ENCODE assay signal across 1 fruit fly cellular context in the genomic region with DNA sequence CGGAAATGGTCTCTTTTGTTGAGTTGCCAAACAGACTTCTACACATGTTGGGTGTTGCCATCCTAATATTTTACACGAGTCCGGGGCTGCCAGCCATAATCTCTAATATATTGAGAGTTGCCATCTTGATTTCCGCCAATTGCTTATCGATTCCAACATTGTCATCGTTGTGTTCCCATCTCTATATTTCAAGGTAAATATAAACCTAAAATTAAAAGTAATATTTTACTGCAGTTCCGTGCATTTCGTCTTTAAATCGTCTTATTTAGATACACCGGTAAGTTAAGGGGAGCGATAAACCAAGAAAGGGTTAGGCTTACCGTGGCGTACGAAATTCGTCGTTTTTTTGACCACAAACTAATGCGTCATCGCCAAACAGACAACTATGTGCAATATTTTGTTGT.
TF ChIP-seq lines count a peak whose summit lies in the region.

A gene (plus strand): TSS at position 138 of the 404 bp plus-strand sequence.

TF ChIP-seq in whole organism, embryonic, 481 proteins besides CTCF, POLR2A, EP300 and RAD21 (continued from another document and continues in another):
- no peak for TF ChIP-seq CG8388 (GFP tag; optimal IDR thresholded peaks at IDR 0.05; lab: Kevin White, UChicago)
- no peak for TF ChIP-seq Optix (GFP tag; IDR thresholded peaks at IDR 0.05; lab: Robert Waterston, UW)
- TF ChIP-seq Xbp1 (GFP tag; optimal IDR thresholded peaks at IDR 0.05; lab: Kevin White, UChicago) = peak; percentile 11
- peak; percentile 68 for TF ChIP-seq CG14710 (tag; optimal IDR thresholded peaks at IDR 0.05; lab: Kevin White, UChicago)
- peak; percentile 87 for TF ChIP-seq Dref (GFP tag; IDR thresholded peaks at IDR 0.05; lab: Robert Waterston, UW)
- no peak for TF ChIP-seq corto (GFP tag; optimal IDR thresholded peaks at IDR 0.05; lab: Kevin White, UChicago)
- peak; percentile 25 for TF ChIP-seq chn (GFP tag; optimal IDR thresholded peaks at IDR 0.05; lab: Kevin White, UChicago)
- TF ChIP-seq ato (GFP tag; IDR thresholded peaks at IDR 0.05; lab: Robert Waterston, UW; ENCODE audit: partially characterized antibody) = peak; percentile 5; the same call in 1 of the 2 replicates
- TF ChIP-seq lmd (GFP tag; IDR thresholded peaks at IDR 0.05; lab: Robert Waterston, UW) = no peak
- TF ChIP-seq Camta (GFP tag; optimal IDR thresholded peaks at IDR 0.05; lab: Kevin White, UChicago) = peak; percentile 19
- TF ChIP-seq crp (GFP tag; optimal IDR thresholded peaks at IDR 0.05; lab: Kevin White, UChicago) = no peak
- peak; percentile 95 for TF ChIP-seq ftz-f1 (GFP tag; optimal IDR thresholded peaks at IDR 0.05; lab: Kevin White, UChicago)
- TF ChIP-seq Ets65A (GFP tag; lab: Kevin White, UChicago) = peak; percentile 95
- TF ChIP-seq Aef1 (GFP tag; IDR thresholded peaks at IDR 0.05; lab: Robert Waterston, UW) = no peak
- no peak for TF ChIP-seq pan (optimal IDR thresholded peaks at IDR 0.05; lab: Kevin White, UChicago)
- TF ChIP-seq pan (GFP tag; optimal IDR thresholded peaks at IDR 0.05 in 1 of 2, IDR thresholded peaks at IDR 0.05 in 1 of 2) = no peak
- no peak for TF ChIP-seq psq (GFP tag; optimal IDR thresholded peaks at IDR 0.05; lab: Kevin White, UChicago)
- no peak for TF ChIP-seq CG31224 (GFP tag; IDR thresholded peaks at IDR 0.05; lab: Robert Waterston, UW)
- TF ChIP-seq HLHmδ (GFP tag; optimal IDR thresholded peaks at IDR 0.05; lab: Kevin White, UChicago) = no peak
- TF ChIP-seq CG1024 (GFP tag; IDR thresholded peaks at IDR 0.05; lab: Robert Waterston, UW) = no peak
- no peak for TF ChIP-seq CG6791 (GFP tag; IDR thresholded peaks at IDR 0.05; lab: Robert Waterston, UW; ENCODE audit: partially characterized antibody)
- TF ChIP-seq Chrac-16 (GFP tag; optimal IDR thresholded peaks at IDR 0.05; lab: Kevin White, UChicago) = no peak
- no peak for TF ChIP-seq Hand (GFP tag; optimal IDR thresholded peaks at IDR 0.05; lab: Kevin White, UChicago)
- no peak for TF ChIP-seq Awh (GFP tag; IDR thresholded peaks at IDR 0.05; lab: Robert Waterston, UW)
- TF ChIP-seq CG4617 (GFP tag; optimal IDR thresholded peaks at IDR 0.05; lab: Kevin White, UChicago; ENCODE audit: borderline replicate concordance) = peak; percentile 91
- TF ChIP-seq D (optimal IDR thresholded peaks at IDR 0.05; lab: Kevin White, UChicago) = no peak
- no peak for TF ChIP-seq D (GFP tag; optimal IDR thresholded peaks at IDR 0.05; lab: Kevin White, UChicago)
- TF ChIP-seq MTF-1 (GFP tag; optimal IDR thresholded peaks at IDR 0.05; lab: Kevin White, UChicago; ENCODE audit: borderline replicate concordance) = no peak
- TF ChIP-seq CG2875 (GFP tag; optimal IDR thresholded peaks at IDR 0.05; lab: Kevin White, UChicago) = no peak
- peak; percentile 31 for TF ChIP-seq bcd (GFP tag; optimal IDR thresholded peaks at IDR 0.05; lab: Kevin White, UChicago)
- TF ChIP-seq stwl (tag; optimal IDR thresholded peaks at IDR 0.05; lab: Kevin White, UChicago) = peak; percentile 72
- TF ChIP-seq ap (GFP tag; IDR thresholded peaks at IDR 0.05; lab: Robert Waterston, UW) = no peak
- no peak for TF ChIP-seq rib (GFP tag; IDR thresholded peaks at IDR 0.05; lab: Robert Waterston, UW)
- no peak for TF ChIP-seq Lim3 (GFP tag; IDR thresholded peaks at IDR 0.05; lab: Robert Waterston, UW)
- TF ChIP-seq cad (GFP tag; optimal IDR thresholded peaks at IDR 0.05; lab: Kevin White, UChicago) = no peak
- TF ChIP-seq CG7928 (GFP tag; optimal IDR thresholded peaks at IDR 0.05; lab: Kevin White, UChicago) = no peak
- no peak for TF ChIP-seq z (GFP tag; IDR thresholded peaks at IDR 0.05; lab: Robert Waterston, UW)
- peak; percentile 20 for TF ChIP-seq CG12391 (tag; optimal IDR thresholded peaks at IDR 0.05; lab: Kevin White, UChicago)
- peak; percentile 53; the same call in 2 of the 3 replicates for TF ChIP-seq knrl (GFP tag; IDR thresholded peaks at IDR 0.05; lab: Robert Waterston, UW; ENCODE audit: partially characterized antibody)
- TF ChIP-seq CG1832 (GFP tag; optimal IDR thresholded peaks at IDR 0.05; lab: Kevin White, UChicago) = no peak
- no peak for TF ChIP-seq Spps (tag; optimal IDR thresholded peaks at IDR 0.05; lab: Kevin White, UChicago)
- TF ChIP-seq Dbx (GFP tag; IDR thresholded peaks at IDR 0.05; lab: Robert Waterston, UW) = peak; percentile 39; the same call in 1 of the 3 replicates
- TF ChIP-seq CG11085 (GFP tag; IDR thresholded peaks at IDR 0.05; lab: Robert Waterston, UW) = no peak
- TF ChIP-seq CG8924 (tag; optimal IDR thresholded peaks at IDR 0.05; lab: Kevin White, UChicago) = peak; percentile 2
- no peak for TF ChIP-seq Sox102F (GFP tag; optimal IDR thresholded peaks at IDR 0.05; lab: Kevin White, UChicago)
- no peak for TF ChIP-seq CG9727 (GFP tag; optimal IDR thresholded peaks at IDR 0.05; lab: Kevin White, UChicago)
- TF ChIP-seq jigr1 (GFP tag; IDR thresholded peaks at IDR 0.05; lab: Robert Waterston, UW) = no peak
- no peak for TF ChIP-seq CG17328 (GFP tag; IDR thresholded peaks at IDR 0.05; lab: Robert Waterston, UW)
- no peak for TF ChIP-seq Blimp-1 (GFP tag; optimal IDR thresholded peaks at IDR 0.05; lab: Kevin White, UChicago)
- peak; percentile 4 for TF ChIP-seq CG12744 (GFP tag; optimal IDR thresholded peaks at IDR 0.05; lab: Kevin White, UChicago)
- no peak for TF ChIP-seq CG15269 (tag; optimal IDR thresholded peaks at IDR 0.05; lab: Kevin White, UChicago)
- TF ChIP-seq esg (GFP tag; conservative IDR thresholded peaks at IDR 0.05; lab: Robert Waterston, UW) = no peak
- no peak for TF ChIP-seq D19A (tag; optimal IDR thresholded peaks at IDR 0.05; lab: Kevin White, UChicago)
- TF ChIP-seq chinmo (GFP tag; IDR thresholded peaks at IDR 0.05; lab: Robert Waterston, UW; ENCODE audit: partially characterized antibody) = 0 out of 4 replicates have a peak, but pooled peaks have one; percentile 57
- TF ChIP-seq mirr (GFP tag; optimal IDR thresholded peaks at IDR 0.05; lab: Kevin White, UChicago) = peak; percentile 22
- TF ChIP-seq kay (GFP tag; optimal IDR thresholded peaks at IDR 0.05; lab: Kevin White, UChicago) = peak; percentile 70
- TF ChIP-seq zfh1 (GFP tag; IDR thresholded peaks at IDR 0.05; lab: Robert Waterston, UW) = no peak
- peak; percentile 66 for TF ChIP-seq Dp (GFP tag; optimal IDR thresholded peaks at IDR 0.05; lab: Kevin White, UChicago)
- TF ChIP-seq pb (GFP tag; optimal IDR thresholded peaks at IDR 0.05; lab: Kevin White, UChicago) = no peak
- TF ChIP-seq CG33557 (GFP tag; optimal IDR thresholded peaks at IDR 0.05; lab: Kevin White, UChicago) = no peak
- no peak for TF ChIP-seq CG11695 (GFP tag; IDR thresholded peaks at IDR 0.05; lab: Robert Waterston, UW)
- TF ChIP-seq CG13894 (tag; optimal IDR thresholded peaks at IDR 0.05; lab: Kevin White, UChicago) = no peak
- TF ChIP-seq CG8765 (GFP tag; IDR thresholded peaks at IDR 0.05; lab: Robert Waterston, UW) = no peak
- no peak for TF ChIP-seq ara (GFP tag; IDR thresholded peaks at IDR 0.05; lab: Robert Waterston, UW)
- no peak for TF ChIP-seq CG1792 (GFP tag; optimal IDR thresholded peaks at IDR 0.05; lab: Kevin White, UChicago)
- TF ChIP-seq CG9215 (GFP tag; IDR thresholded peaks at IDR 0.05; lab: Robert Waterston, UW) = no peak
- TF ChIP-seq CG6654 (GFP tag; optimal IDR thresholded peaks at IDR 0.05; lab: Kevin White, UChicago) = no peak
- TF ChIP-seq sna (GFP tag; IDR thresholded peaks at IDR 0.05; lab: Robert Waterston, UW; ENCODE audit: partially characterized antibody) = peak; percentile 28; the same call in 1 of the 2 replicates
- no peak for TF ChIP-seq sim (GFP tag; IDR thresholded peaks at IDR 0.05; lab: Robert Waterston, UW)
- TF ChIP-seq zf30C (GFP tag; optimal IDR thresholded peaks at IDR 0.05; lab: Kevin White, UChicago) = no peak
- TF ChIP-seq CG14441 (GFP tag; IDR thresholded peaks at IDR 0.05; lab: Robert Waterston, UW) = 0 out of 2 replicates have a peak, but pooled peaks have one; percentile 15
- no peak for TF ChIP-seq CG15011 (GFP tag; optimal IDR thresholded peaks at IDR 0.05; lab: Kevin White, UChicago)
- TF ChIP-seq dati (GFP tag; IDR thresholded peaks at IDR 0.05; lab: Robert Waterston, UW) = no peak
- no peak for TF ChIP-seq gsb-n (tag; optimal IDR thresholded peaks at IDR 0.05; lab: Kevin White, UChicago)
- no peak for TF ChIP-seq Fer2 (tag; optimal IDR thresholded peaks at IDR 0.05; lab: Kevin White, UChicago)
- peak; percentile 81 for TF ChIP-seq Hmr (GFP tag; optimal IDR thresholded peaks at IDR 0.05; lab: Kevin White, UChicago)
- TF ChIP-seq az2 (GFP tag; optimal IDR thresholded peaks at IDR 0.05; lab: Kevin White, UChicago) = no peak
- no peak for TF ChIP-seq sisA (GFP tag; IDR thresholded peaks at IDR 0.05; lab: Robert Waterston, UW)
- peak; percentile 83 for TF ChIP-seq CG2116 (GFP tag; optimal IDR thresholded peaks at IDR 0.05; lab: Kevin White, UChicago)
- no peak for TF ChIP-seq tap (tag; optimal IDR thresholded peaks at IDR 0.05; lab: Kevin White, UChicago)
- peak; percentile 70 for TF ChIP-seq sens (GFP tag; lab: Kevin White, UChicago)
- no peak for TF ChIP-seq kni (GFP tag; optimal IDR thresholded peaks at IDR 0.05; lab: Kevin White, UChicago)
- no peak for TF ChIP-seq CG5953 (GFP tag; IDR thresholded peaks at IDR 0.05; lab: Robert Waterston, UW)
- TF ChIP-seq cato (GFP tag; optimal IDR thresholded peaks at IDR 0.05; lab: Kevin White, UChicago; ENCODE audit: borderline replicate concordance) = no peak
- TF ChIP-seq MESR4 (GFP tag; optimal IDR thresholded peaks at IDR 0.05; lab: Kevin White, UChicago) = peak; percentile 88
- peak; percentile 41 for TF ChIP-seq CoRest (tag; optimal IDR thresholded peaks at IDR 0.05; lab: Kevin White, UChicago)
- TF ChIP-seq CG43689 (GFP tag; IDR thresholded peaks at IDR 0.05; lab: Robert Waterston, UW) = no peak
- no peak; the same call in 1 of the 2 replicates for TF ChIP-seq vvl (GFP tag; IDR thresholded peaks at IDR 0.05; lab: Robert Waterston, UW)
- TF ChIP-seq pum (GFP tag; optimal IDR thresholded peaks at IDR 0.05; lab: Kevin White, UChicago) = peak; percentile 9
- peak; percentile 24 for TF ChIP-seq CG2202 (tag; optimal IDR thresholded peaks at IDR 0.05; lab: Kevin White, UChicago)
- peak; percentile 36 for TF ChIP-seq nmo (GFP tag; optimal IDR thresholded peaks at IDR 0.05; lab: Kevin White, UChicago)
- no peak for TF ChIP-seq CG4820 (GFP tag; optimal IDR thresholded peaks at IDR 0.05; lab: Kevin White, UChicago)
- no peak for TF ChIP-seq klu (GFP tag; IDR thresholded peaks at IDR 0.05; lab: Robert Waterston, UW)
- peak; percentile 60 for TF ChIP-seq CG13624 (GFP tag; optimal IDR thresholded peaks at IDR 0.05; lab: Kevin White, UChicago)
- no peak for TF ChIP-seq trh (GFP tag; optimal IDR thresholded peaks at IDR 0.05; lab: Kevin White, UChicago)
- TF ChIP-seq toy (GFP tag; IDR thresholded peaks at IDR 0.05; lab: Robert Waterston, UW) = no peak
- TF ChIP-seq CG18476 (GFP tag; optimal IDR thresholded peaks at IDR 0.05; lab: Kevin White, UChicago) = peak; percentile 5
- TF ChIP-seq bbx (GFP tag; IDR thresholded peaks at IDR 0.05; lab: Robert Waterston, UW; ENCODE audit: partially characterized antibody) = peak; percentile 52
- TF ChIP-seq CG12659 (GFP tag; optimal IDR thresholded peaks at IDR 0.05; lab: Kevin White, UChicago) = peak; percentile 81
- TF ChIP-seq fru (optimal IDR thresholded peaks at IDR 0.05; lab: Kevin White, UChicago) = no peak
- no peak for TF ChIP-seq h (optimal IDR thresholded peaks at IDR 0.05; lab: Kevin White, UChicago)
- TF ChIP-seq dmrt11E (tag; optimal IDR thresholded peaks at IDR 0.05; lab: Kevin White, UChicago) = no peak
- no peak for TF ChIP-seq CG1602 (GFP tag; optimal IDR thresholded peaks at IDR 0.05; lab: Kevin White, UChicago)
- peak; percentile 42 for TF ChIP-seq PHDP (tag; optimal IDR thresholded peaks at IDR 0.05; lab: Kevin White, UChicago)
- TF ChIP-seq CG8290 (GFP tag; optimal IDR thresholded peaks at IDR 0.05; lab: Kevin White, UChicago) = no peak
- TF ChIP-seq CG8290 (tag; optimal IDR thresholded peaks at IDR 0.05; lab: Kevin White, UChicago) = peak in 1 of 2 experiments; percentile 72
- no peak for TF ChIP-seq CG18599 (GFP tag; optimal IDR thresholded peaks at IDR 0.05; lab: Kevin White, UChicago)
- TF ChIP-seq CG18764 (GFP tag; optimal IDR thresholded peaks at IDR 0.05; lab: Kevin White, UChicago) = no peak
- TF ChIP-seq Myb (GFP tag; optimal IDR thresholded peaks at IDR 0.05; lab: Kevin White, UChicago) = peak; percentile 99
- peak; percentile 61 for TF ChIP-seq E2f2 (GFP tag; IDR thresholded peaks at IDR 0.05; lab: Robert Waterston, UW)
- no peak for TF ChIP-seq sima (GFP tag; optimal IDR thresholded peaks at IDR 0.05; lab: Kevin White, UChicago)
- TF ChIP-seq exex (tag; optimal IDR thresholded peaks at IDR 0.05; lab: Kevin White, UChicago) = no peak
- TF ChIP-seq C15 (GFP tag; IDR thresholded peaks at IDR 0.05; lab: Robert Waterston, UW) = no peak
- TF ChIP-seq eve (GFP tag; optimal IDR thresholded peaks at IDR 0.05; lab: Kevin White, UChicago) = no peak
- TF ChIP-seq p53 (GFP tag; optimal IDR thresholded peaks at IDR 0.05; lab: Kevin White, UChicago) = peak; percentile 25
- TF ChIP-seq Ssrp (tag; optimal IDR thresholded peaks at IDR 0.05; lab: Kevin White, UChicago) = no peak
- TF ChIP-seq Ravus (GFP tag; IDR thresholded peaks at IDR 0.05; lab: Robert Waterston, UW) = no peak
- TF ChIP-seq fd102C (GFP tag; optimal IDR thresholded peaks at IDR 0.05; lab: Kevin White, UChicago) = no peak
- TF ChIP-seq Taf1 (GFP tag; IDR thresholded peaks at IDR 0.05; lab: Robert Waterston, UW) = no peak
- peak; percentile 80 for TF ChIP-seq CG15514 (GFP tag; optimal IDR thresholded peaks at IDR 0.05; lab: Kevin White, UChicago)
- TF ChIP-seq CG7372 (GFP tag; IDR thresholded peaks at IDR 0.05; lab: Robert Waterston, UW) = no peak
- no peak for TF ChIP-seq Nf-YA (GFP tag; IDR thresholded peaks at IDR 0.05; lab: Robert Waterston, UW)
- no peak for TF ChIP-seq sd (tag; optimal IDR thresholded peaks at IDR 0.05; lab: Kevin White, UChicago)
- TF ChIP-seq CG7987 (GFP tag; optimal IDR thresholded peaks at IDR 0.05; lab: Kevin White, UChicago) = peak; percentile 42
- TF ChIP-seq Bgb (GFP tag; IDR thresholded peaks at IDR 0.05; lab: Robert Waterston, UW; ENCODE audit: partially characterized antibody) = peak; percentile 54; the same call in 1 of the 2 replicates
- no peak for TF ChIP-seq CG6813 (GFP tag; optimal IDR thresholded peaks at IDR 0.05; lab: Kevin White, UChicago)
- no peak for TF ChIP-seq CG14050 (GFP tag; IDR thresholded peaks at IDR 0.05; lab: Robert Waterston, UW)
- no peak for TF ChIP-seq gcm (GFP tag; optimal IDR thresholded peaks at IDR 0.05; lab: Kevin White, UChicago)
- TF ChIP-seq caup (GFP tag; optimal IDR thresholded peaks at IDR 0.05; lab: Kevin White, UChicago; ENCODE audit: severe bottlenecking) = peak; percentile 10
- no peak for TF ChIP-seq CG1233 (GFP tag; optimal IDR thresholded peaks at IDR 0.05; lab: Kevin White, UChicago)
